Fruit fly (Drosophila melanogaster) whole organism, embryonic: ENCODE results near the gene Ada1-2.

Source experiments
- ATbp ChIP-seq: fragments of 200-800 bp; sonication (Bioruptor generic); optimal IDR thresholded peaks from 2 replicates; lab custom pipeline; 2017; ENCODE audit warnings: missing biosample characterization, mild to moderate bottlenecking, missing genetic modification characterization, missing genetic modification reagents
- CG12236 ChIP-seq: fragments of 200-800 bp; sonication (Bioruptor generic); optimal IDR thresholded peaks from 2 replicates; lab custom pipeline; 2016; ENCODE audit warnings: missing biosample characterization, missing genetic modification characterization
- CG12659 ChIP-seq: fragments of 200-800 bp; sonication (Bioruptor generic); optimal IDR thresholded peaks from 3 replicates; lab custom pipeline; 2017; ENCODE audit warnings: mild to moderate bottlenecking, missing biosample characterization, missing genetic modification reagents, missing genetic modification characterization
- CG12769 ChIP-seq: fragments of 200-800 bp; sonication (Bioruptor generic); optimal IDR thresholded peaks from 2 replicates; lab custom pipeline; 2019; ENCODE audit warnings: missing biosample characterization, mild to moderate bottlenecking, missing genetic modification characterization, moderate library complexity
- CG13123 ChIP-seq: fragments of 200-800 bp; sonication (Bioruptor generic); optimal IDR thresholded peaks from 2 replicates; lab custom pipeline; 2016; ENCODE audit warnings: missing biosample characterization, missing genetic modification characterization
- CG13894 ChIP-seq: fragments of 200-800 bp; sonication (Bioruptor generic); optimal IDR thresholded peaks from 3 replicates; lab custom pipeline; 2018; ENCODE audit warnings: missing biosample characterization, mild to moderate bottlenecking, missing genetic modification characterization, moderate library complexity
- CG14667 ChIP-seq: fragments of 200-800 bp; sonication (Bioruptor generic); IDR thresholded peaks from 2 replicates; pipeline ENCODE4 v1.3.6; 2022; ENCODE audit warnings: missing biosample characterization, missing genetic modification characterization
- CG14710 ChIP-seq: fragments of 200-800 bp; sonication (Bioruptor generic); optimal IDR thresholded peaks from 3 replicates; lab custom pipeline; 2019; ENCODE audit warnings: missing biosample characterization, mild to moderate bottlenecking, missing genetic modification characterization, moderate library complexity
- CG15269 ChIP-seq: fragments of 200-800 bp; sonication (Bioruptor generic); optimal IDR thresholded peaks from 2 replicates; lab custom pipeline; 2018; ENCODE audit warnings: missing biosample characterization, mild to moderate bottlenecking, missing genetic modification characterization, moderate library complexity
- CG15514 ChIP-seq: fragments of 200-800 bp; sonication (Bioruptor generic); optimal IDR thresholded peaks from 3 replicates; lab custom pipeline; 2017; ENCODE audit warnings: missing biosample characterization, missing genetic modification characterization, mild to moderate bottlenecking, moderate library complexity, missing genetic modification reagents
- CG16863 ChIP-seq: fragments of 200-800 bp; sonication (Bioruptor generic); optimal IDR thresholded peaks from 3 replicates; lab custom pipeline; 2016; ENCODE audit warnings: missing biosample characterization, missing genetic modification characterization
- CG17359 ChIP-seq: fragments of 200-800 bp; sonication (Bioruptor generic); optimal IDR thresholded peaks from 3 replicates; lab custom pipeline; 2018; ENCODE audit warnings: missing biosample characterization, mild to moderate bottlenecking, missing genetic modification characterization, moderate library complexity
- CG18262 ChIP-seq: fragments of 200-800 bp; optimal IDR thresholded peaks from 3 replicates; lab custom pipeline; 2019; ENCODE audit warnings: missing biosample characterization, mild to moderate bottlenecking, missing genetic modification characterization, moderate library complexity
- CG18619 ChIP-seq: fragments of 200-800 bp; sonication (Bioruptor generic); optimal IDR thresholded peaks from 3 replicates; lab custom pipeline; 2017; ENCODE audit warnings: missing biosample characterization, mild to moderate bottlenecking, missing genetic modification characterization
- CG30403 ChIP-seq: fragments of 200-800 bp; sonication (Bioruptor generic); optimal IDR thresholded peaks from 3 replicates; lab custom pipeline; 2016; ENCODE audit warnings: missing biosample characterization, missing genetic modification characterization
- CG4328 ChIP-seq: fragments of 200-800 bp; sonication (Bioruptor generic); optimal IDR thresholded peaks from 3 replicates; lab custom pipeline; 2017; ENCODE audit warnings: missing biosample characterization, missing genetic modification reagents, missing genetic modification characterization
- CG4707 ChIP-seq: fragments of 200-800 bp; sonication (Bioruptor generic); optimal IDR thresholded peaks from 2 replicates; lab custom pipeline; 2018; ENCODE audit warnings: missing biosample characterization, mild to moderate bottlenecking, missing genetic modification characterization, moderate library complexity
- CG6254 ChIP-seq: fragments of 200-800 bp; sonication (Bioruptor generic); optimal IDR thresholded peaks from 3 replicates; lab custom pipeline; 2017; ENCODE audit warnings: mild to moderate bottlenecking, missing biosample characterization, missing genetic modification reagents, missing genetic modification characterization
- CG6272 ChIP-seq: fragments of 200-800 bp; sonication (Bioruptor generic); IDR thresholded peaks from 2 replicates; pipeline ENCODE4 v1.3.6; 2022; ENCODE audit warnings: missing biosample characterization, missing genetic modification characterization
- CG6683 ChIP-seq: fragments of 200-800 bp; sonication (Bioruptor generic); optimal IDR thresholded peaks from 2 replicates; lab custom pipeline; 2017; ENCODE audit warnings: missing biosample characterization, mild to moderate bottlenecking, missing genetic modification characterization, missing genetic modification reagents
- CG6765 ChIP-seq: fragments of 200-800 bp; sonication (Bioruptor generic); optimal IDR thresholded peaks from 3 replicates; lab custom pipeline; 2017; ENCODE audit warnings: missing biosample characterization, mild to moderate bottlenecking, missing genetic modification characterization
- CG6854 ChIP-seq: fragments of 200-800 bp; sonication (Bioruptor generic); optimal IDR thresholded peaks from 3 replicates; lab custom pipeline; 2017; ENCODE audit warnings: missing biosample characterization, mild to moderate bottlenecking, missing genetic modification characterization
- CG8478 ChIP-seq: fragments of >200 bp; optimal IDR thresholded peaks from 2 replicates; lab custom pipeline; 2018
- D ChIP-seq, 2 experiments: fragments of 200-800 bp in 1 of 2; fragments of >200 bp in 1 of 2; sonication (Bioruptor generic) in 1 of 2; optimal IDR thresholded peaks; 2 replicates in 1 of 2; 3 replicates in 1 of 2; lab custom pipeline; 2017; ENCODE audit warnings: mild to moderate bottlenecking in 1 of 2, missing biosample characterization in 1 of 2, missing genetic modification characterization in 1 of 2, missing genetic modification reagents in 1 of 2
- HLHmδ ChIP-seq: fragments of 200-800 bp; sonication (Bioruptor generic); optimal IDR thresholded peaks from 2 replicates; lab custom pipeline; 2018; ENCODE audit warnings: missing biosample characterization, mild to moderate bottlenecking, missing genetic modification characterization, moderate library complexity
- MTF-1 ChIP-seq: fragments of 200-800 bp; sonication (Bioruptor generic); optimal IDR thresholded peaks from 2 replicates; lab custom pipeline; 2018; ENCODE audit warnings: missing biosample characterization, mild to moderate bottlenecking, missing genetic modification characterization, borderline replicate concordance
- Mad ChIP-seq: fragments of 200-800 bp; sonication (Bioruptor generic); optimal IDR thresholded peaks from 2 replicates; lab custom pipeline; 2016; ENCODE audit warnings: missing biosample characterization, missing genetic modification characterization
- Max ChIP-seq: fragments of 200-800 bp; sonication (Bioruptor generic); optimal IDR thresholded peaks from 2 replicates; lab custom pipeline; 2016; ENCODE audit warnings: missing biosample characterization, mild to moderate bottlenecking, missing genetic modification characterization
- Sry-β ChIP-seq: fragments of 200-800 bp; sonication (Bioruptor generic); optimal IDR thresholded peaks from 2 replicates; lab custom pipeline; 2018; ENCODE audit warnings: missing biosample characterization, mild to moderate bottlenecking, missing genetic modification characterization, moderate library complexity
- abd-A ChIP-seq: fragments of 200-800 bp; sonication (Bioruptor generic); optimal IDR thresholded peaks from 3 replicates; lab custom pipeline; 2019; ENCODE audit warnings: missing biosample characterization, mild to moderate bottlenecking, missing genetic modification characterization, moderate library complexity
- bab2 ChIP-seq: fragments of 200-800 bp; sonication (Bioruptor generic); optimal IDR thresholded peaks from 2 replicates; lab custom pipeline; 2016; ENCODE audit warnings: missing biosample characterization, missing genetic modification characterization
- btn ChIP-seq: fragments of 200-800 bp; sonication (Bioruptor generic); optimal IDR thresholded peaks from 2 replicates; lab custom pipeline; 2016; ENCODE audit warnings: missing biosample characterization, missing genetic modification characterization
- crp ChIP-seq, 2 experiments: fragments of 200-800 bp; sonication (Bioruptor generic); optimal IDR thresholded peaks; 2 replicates in 1 of 2; 3 replicates in 1 of 2; lab custom pipeline; 2017; ENCODE audit warnings: missing biosample characterization in 2 of 2, missing genetic modification characterization in 2 of 2, mild to moderate bottlenecking in 1 of 2, moderate library complexity in 1 of 2
- fd64A ChIP-seq: fragments of 200-800 bp; sonication (Bioruptor generic); optimal IDR thresholded peaks from 3 replicates; lab custom pipeline; 2018; ENCODE audit warnings: missing biosample characterization, mild to moderate bottlenecking, missing genetic modification characterization
- gro ChIP-seq: fragments of 200-800 bp; sonication (Bioruptor generic); optimal IDR thresholded peaks from 2 replicates; lab custom pipeline; 2016; ENCODE audit warnings: missing biosample characterization, missing genetic modification characterization
- jigr1 ChIP-seq: fragments of 200-800 bp; sonication (Bioruptor generic); IDR thresholded peaks from 3 replicates; pipeline ENCODE4 v1.3.6; 2022; ENCODE audit warnings: missing biosample characterization, missing genetic modification characterization
- kah ChIP-seq: fragments of 200-800 bp; sonication (Bioruptor generic); optimal IDR thresholded peaks from 2 replicates; lab custom pipeline; 2018; ENCODE audit warnings: missing biosample characterization, mild to moderate bottlenecking, missing genetic modification characterization
- lola ChIP-seq, 3 experiments: fragments of >200 bp in 2 of 3; fragments of 200-800 bp in 1 of 3; sonication (Bioruptor generic) in 1 of 3; optimal IDR thresholded peaks; 2 replicates each; lab custom pipeline; 2017 to 2019; ENCODE audit warnings: missing biosample characterization in 3 of 3, missing genetic modification characterization in 3 of 3, mild to moderate bottlenecking in 1 of 3, moderate library complexity in 1 of 3
- odd ChIP-seq: fragments of 200-800 bp; sonication (Bioruptor generic); optimal IDR thresholded peaks from 2 replicates; lab custom pipeline; 2017; ENCODE audit warnings: missing biosample characterization, mild to moderate bottlenecking, missing genetic modification characterization
- pita ChIP-seq: fragments of 200-800 bp; sonication (Bioruptor generic); optimal IDR thresholded peaks from 2 replicates; lab custom pipeline; 2017; ENCODE audit warnings: missing biosample characterization, mild to moderate bottlenecking, missing genetic modification characterization
- pnt ChIP-seq: fragments of 200-800 bp; sonication (Bioruptor generic); optimal IDR thresholded peaks from 3 replicates; lab custom pipeline; 2016; ENCODE audit warnings: missing biosample characterization, missing genetic modification characterization
- schlank ChIP-seq: fragments of 200-800 bp; sonication (Bioruptor generic); optimal IDR thresholded peaks from 2 replicates; lab custom pipeline; 2018; ENCODE audit warnings: missing biosample characterization, mild to moderate bottlenecking, missing genetic modification characterization
- sim ChIP-seq: fragments of 200-800 bp; sonication (Bioruptor generic); IDR thresholded peaks from 2 replicates; pipeline ENCODE4 v1.3.6; 2022; ENCODE audit warnings: missing biosample characterization, missing genetic modification characterization
- tin ChIP-seq: fragments of 200-800 bp; sonication (Bioruptor generic); optimal IDR thresholded peaks from 3 replicates; lab custom pipeline; 2016; ENCODE audit warnings: missing biosample characterization, missing genetic modification characterization
- tll ChIP-seq, 2 experiments: fragments of 200-800 bp in 1 of 2; fragments of >200 bp in 1 of 2; sonication (Bioruptor generic) in 1 of 2; optimal IDR thresholded peaks; 2 replicates each; lab custom pipeline; 2017 to 2019; ENCODE audit warnings: missing biosample characterization in 2 of 2, missing genetic modification characterization in 2 of 2, mild to moderate bottlenecking in 1 of 2, moderate library complexity in 1 of 2
- trem ChIP-seq: fragments of 200-800 bp; optimal IDR thresholded peaks from 3 replicates; lab custom pipeline; 2019; ENCODE audit warnings: missing biosample characterization, mild to moderate bottlenecking, missing genetic modification characterization, moderate library complexity
- tup ChIP-seq: fragments of 200-800 bp; sonication (Bioruptor generic); optimal IDR thresholded peaks from 2 replicates; lab custom pipeline; 2016; ENCODE audit warnings: missing biosample characterization, mild to moderate bottlenecking, missing genetic modification characterization, moderate library complexity

The Ada1-2 gene

dm6 chr2L:12004211-12004979, 11.7 kb downstream of the Ada1-2 start (continued):
- TF ChIP-seq CG13123 (GFP tag; lab: Kevin White, UChicago) (peak; percentile 76), HLHmδ (GFP tag; lab: Kevin White, UChicago) (peak; percentile 80), CG8478 (lab: Kevin White, UChicago) (no peak), tll (GFP tag; optimal IDR thresholded peaks at IDR 0.05; lab: Kevin White, UChicago) (no peak), CG6272 (no peak), kah (GFP tag; lab: Kevin White, UChicago) (peak; percentile 26), CG6254 (GFP tag; lab: Kevin White, UChicago) (peak; percentile 58), Max (GFP tag; lab: Kevin White, UChicago) (peak; percentile 24), btn (peak; percentile 12), bab2 (GFP tag; lab: Kevin White, UChicago) (peak; percentile 56), fd64A (GFP tag; lab: Kevin White, UChicago) (peak; percentile 89), pita (GFP tag; lab: Kevin White, UChicago) (no peak), sim (GFP tag; lab: Robert Waterston, UW) (no peak), CG4707 (GFP tag; lab: Kevin White, UChicago) (peak; percentile 88), CG15269 (tag; lab: Kevin White, UChicago) (peak; percentile 73), CG13894 (peak; percentile 87), CG6765 (GFP tag; lab: Kevin White, UChicago) (peak; percentile 36), odd (peak; percentile 89), CG16863 (GFP tag; lab: Kevin White, UChicago) (peak; percentile 63), CG6683 (GFP tag; lab: Kevin White, UChicago) (peak; percentile 69), Mad (GFP tag; lab: Kevin White, UChicago) (peak; percentile 31), crp (GFP tag; optimal IDR thresholded peaks at IDR 0.05; lab: Kevin White, UChicago) (peak in 1 of 2 experiments; percentile 6), Sry-β (GFP tag; lab: Kevin White, UChicago) (peak; percentile 42), CG12236 (peak; percentile 73), D (optimal IDR thresholded peaks at IDR 0.05; lab: Kevin White, UChicago) (no peak), D (GFP tag; optimal IDR thresholded peaks at IDR 0.05; lab: Kevin White, UChicago) (peak; percentile 75), lola (GFP tag; optimal IDR thresholded peaks at IDR 0.05; lab: Kevin White, UChicago) (peak in 1 of 3 experiments; percentile 73), CG12659 (peak; percentile 77), CG14667 (no peak), gro (peak; percentile 42), CG15514 (GFP tag; lab: Kevin White, UChicago) (peak; percentile 29), tin (GFP tag; lab: Kevin White, UChicago) (peak; percentile 25), CG30403 (GFP tag; lab: Kevin White, UChicago) (no peak), CG18619 (GFP tag; lab: Kevin White, UChicago) (peak; percentile 79), jigr1 (GFP tag; lab: Robert Waterston, UW) (no peak), ATbp (GFP tag; lab: Kevin White, UChicago) (peak; percentile 96), CG6854 (peak; percentile 77), CG14710 (tag; lab: Kevin White, UChicago) (peak; percentile 64), tup (GFP tag; lab: Kevin White, UChicago) (peak; percentile 46), CG12769 (tag; lab: Kevin White, UChicago) (peak; percentile 91), schlank (peak; percentile 66), abd-A (peak; percentile 97), CG4328 (GFP tag; lab: Kevin White, UChicago) (peak; percentile 79), CG18262 (tag; lab: Kevin White, UChicago) (peak; percentile 63), MTF-1 (GFP tag; lab: Kevin White, UChicago) (peak; percentile 75), pnt (peak; percentile 32), CG17359 (tag; lab: Kevin White, UChicago) (peak; percentile 74), trem (peak; percentile 20)
